Worm (Caenorhabditis elegans) whole organism, L4 larva: ENCODE measurements around the gene enri-1.

Experiments
- ceh-44 ChIP-seq: fragments of 200-800 bp; sonication (Bioruptor generic); IDR thresholded peaks from 2 replicates; pipeline ENCODE4 v1.3.6; 2022; ENCODE audit warnings: missing genetic modification reagents, missing genetic modification characterization, missing compliant biosample characterization
- daf-16 ChIP-seq, 3 experiments: sonication (generic microtip); optimal IDR thresholded peaks; 2 replicates each; lab custom pipeline; 2016 to 2017; ENCODE audit warnings: missing genetic modification characterization in 3 of 3, missing genetic modification reagents in 3 of 3, mild to moderate bottlenecking in 2 of 3, missing compliant biosample characterization in 2 of 3, missing biosample characterization in 1 of 3, moderate library complexity in 1 of 3
- fkh-10 ChIP-seq: fragments of 150-350 bp; optimal IDR thresholded peaks from 2 replicates; lab custom pipeline; 2014; ENCODE audit warnings: missing biosample characterization, missing genetic modification reagents, missing genetic modification characterization
- lin-39 ChIP-seq: fragments of 150-350 bp; optimal IDR thresholded peaks from 2 replicates; lab custom pipeline; 2014; ENCODE audit warnings: missing biosample characterization, missing genetic modification reagents, missing genetic modification characterization
- mxl-3 ChIP-seq: fragments of 200-800 bp; sonication (Bioruptor generic); optimal IDR thresholded peaks from 2 replicates; lab custom pipeline; 2018; ENCODE audit warnings: mild to moderate bottlenecking, missing genetic modification characterization, missing compliant biosample characterization
- nhr-25 ChIP-seq: sonication (generic microtip); optimal IDR thresholded peaks from 2 replicates; lab custom pipeline; 2017; ENCODE audit warnings: missing genetic modification characterization, mild to moderate bottlenecking, missing compliant biosample characterization, antibody characterized with exemption, moderate library complexity, borderline replicate concordance; ENCODE audit not compliant: insufficient read depth
- snpc-1.2 ChIP-seq: fragments of 200-800 bp; sonication (Bioruptor generic); IDR thresholded peaks from 2 replicates; pipeline ENCODE4 v1.3.6; 2022; ENCODE audit warnings: missing genetic modification reagents, missing genetic modification characterization, missing compliant biosample characterization
- snpc-4 ChIP-seq: fragments of 150-350 bp; optimal IDR thresholded peaks from 2 replicates; lab custom pipeline; 2014; ENCODE audit warnings: missing biosample characterization, missing genetic modification characterization

ce11 chrII:2289441-2289840 lies 52.0 kb downstream of the enri-1 start:
- no peak for TF ChIP-seq snpc-4 (tag; lab: Kevin White, UChicago)
- no peak for TF ChIP-seq daf-16 (GFP tag; optimal IDR thresholded peaks at IDR 0.05; lab: Kevin White, UChicago)
- no peak for TF ChIP-seq daf-16 (tag; optimal IDR thresholded peaks at IDR 0.05; lab: Kevin White, UChicago)
- TF ChIP-seq ceh-44 (GFP tag; lab: Robert Waterston, UW): no peak
- no peak for TF ChIP-seq snpc-1.2 (GFP tag; lab: Robert Waterston, UW)
- no peak for TF ChIP-seq lin-39 (tag; lab: Kevin White, UChicago)
- no peak for TF ChIP-seq mxl-3 (GFP tag; lab: Kevin White, UChicago)
- no peak for TF ChIP-seq nhr-25
- TF ChIP-seq fkh-10 (GFP tag; lab: Kevin White, UChicago): no peak
